Fruit fly (Drosophila melanogaster) whole organism, pupa: ENCODE data around the gene CG15141.

Source experiments
- CG10348 ChIP-seq: fragments of 200-800 bp; sonication (Bioruptor generic); IDR thresholded peaks from 2 replicates; pipeline ENCODE4 v1.3.6; 2022; ENCODE audit warnings: missing biosample characterization, missing genetic modification characterization
- CG12605 ChIP-seq: fragments of 200-800 bp; sonication (Bioruptor generic); IDR thresholded peaks from 2 replicates; pipeline ENCODE4 v1.3.6; 2022; ENCODE audit warnings: missing biosample characterization, missing genetic modification characterization
- CG13204 ChIP-seq: fragments of 200-800 bp; sonication (Bioruptor generic); optimal IDR thresholded peaks from 2 replicates; lab custom pipeline; 2018; ENCODE audit warnings: missing biosample characterization, mild to moderate bottlenecking, missing genetic modification characterization, moderate library complexity
- CG14655 ChIP-seq: fragments of 200-800 bp; sonication (Bioruptor generic); optimal IDR thresholded peaks from 3 replicates; lab custom pipeline; 2017; ENCODE audit warnings: mild to moderate bottlenecking, missing biosample characterization, missing genetic modification reagents, missing genetic modification characterization
- CG15710 ChIP-seq: fragments of 200-800 bp; sonication (Bioruptor generic); optimal IDR thresholded peaks from 2 replicates; lab custom pipeline; 2018; ENCODE audit warnings: missing biosample characterization, mild to moderate bottlenecking, missing genetic modification characterization, moderate library complexity
- CG17806 ChIP-seq: fragments of 200-800 bp; sonication (Bioruptor generic); optimal IDR thresholded peaks from 2 replicates; lab custom pipeline; 2018; ENCODE audit warnings: missing biosample characterization, mild to moderate bottlenecking, missing genetic modification characterization, moderate library complexity
- CG32121 ChIP-seq: fragments of 200-800 bp; sonication (Bioruptor generic); IDR thresholded peaks from 2 replicates; pipeline ENCODE4 v1.3.6; 2022; ENCODE audit warnings: missing biosample characterization, missing genetic modification characterization
- CG34367 ChIP-seq: fragments of 200-800 bp; sonication (Bioruptor generic); optimal IDR thresholded peaks from 2 replicates; lab custom pipeline; 2018; ENCODE audit warnings: missing biosample characterization, mild to moderate bottlenecking, missing genetic modification characterization
- CG4496 ChIP-seq: fragments of 200-800 bp; sonication (Bioruptor generic); IDR thresholded peaks from 3 replicates; pipeline ENCODE4 v1.3.6; 2022; ENCODE audit warnings: missing biosample characterization, missing genetic modification characterization
- CG8159 ChIP-seq: fragments of 200-800 bp; sonication (Bioruptor generic); optimal IDR thresholded peaks from 3 replicates; lab custom pipeline; 2018; ENCODE audit warnings: missing biosample characterization, mild to moderate bottlenecking, missing genetic modification characterization, moderate library complexity
- CG8301 ChIP-seq: fragments of 200-800 bp; sonication (Bioruptor generic); optimal IDR thresholded peaks from 2 replicates; lab custom pipeline; 2018; ENCODE audit warnings: missing biosample characterization, mild to moderate bottlenecking, missing genetic modification characterization
- CG9948 ChIP-seq: fragments of 200-800 bp; sonication (Bioruptor generic); optimal IDR thresholded peaks from 2 replicates; lab custom pipeline; 2018; ENCODE audit warnings: missing biosample characterization, mild to moderate bottlenecking, missing genetic modification characterization, moderate library complexity
- D1 ChIP-seq: fragments of 200-800 bp; sonication (Bioruptor generic); optimal IDR thresholded peaks from 2 replicates; lab custom pipeline; 2018; ENCODE audit warnings: missing biosample characterization, mild to moderate bottlenecking, missing genetic modification characterization, moderate library complexity
- EcR ChIP-seq: fragments of 200-800 bp; sonication (Bioruptor generic); optimal IDR thresholded peaks from 3 replicates; lab custom pipeline; 2019; ENCODE audit warnings: missing biosample characterization, missing genetic modification characterization, mild to moderate bottlenecking, moderate library complexity, missing genetic modification reagents
- Ets98B ChIP-seq: fragments of 200-800 bp; sonication (Bioruptor generic); IDR thresholded peaks from 2 replicates; pipeline ENCODE4 v1.3.6; 2022; ENCODE audit warnings: missing biosample characterization, missing genetic modification characterization
- Pif1A ChIP-seq: fragments of 200-800 bp; sonication (Bioruptor generic); optimal IDR thresholded peaks from 3 replicates; lab custom pipeline; 2016; ENCODE audit warnings: missing biosample characterization, missing genetic modification characterization
- Pif1B ChIP-seq: fragments of 200-800 bp; sonication (Bioruptor generic); optimal IDR thresholded peaks from 3 replicates; lab custom pipeline; 2016; ENCODE audit warnings: missing biosample characterization, missing genetic modification characterization
- Snoo ChIP-seq: fragments of 200-800 bp; sonication (Bioruptor generic); optimal IDR thresholded peaks from 3 replicates; lab custom pipeline; 2017; ENCODE audit warnings: missing biosample characterization, mild to moderate bottlenecking, missing genetic modification characterization, inconsistent platforms
- fd96Ca ChIP-seq: fragments of 200-800 bp; sonication (Bioruptor generic); IDR thresholded peaks from 3 replicates; pipeline ENCODE4 v1.3.6; 2022; ENCODE audit warnings: missing biosample characterization, missing genetic modification characterization
- gl ChIP-seq: fragments of 200-800 bp; sonication (Bioruptor generic); optimal IDR thresholded peaks from 2 replicates; lab custom pipeline; 2018; ENCODE audit warnings: missing biosample characterization, mild to moderate bottlenecking, missing genetic modification characterization
- rn ChIP-seq: fragments of 200-800 bp; sonication (Bioruptor generic); IDR thresholded peaks from 2 replicates; pipeline ENCODE4 v1.3.6; 2022; ENCODE audit warnings: missing biosample characterization, missing genetic modification characterization

The CG15141 gene

DNA sequence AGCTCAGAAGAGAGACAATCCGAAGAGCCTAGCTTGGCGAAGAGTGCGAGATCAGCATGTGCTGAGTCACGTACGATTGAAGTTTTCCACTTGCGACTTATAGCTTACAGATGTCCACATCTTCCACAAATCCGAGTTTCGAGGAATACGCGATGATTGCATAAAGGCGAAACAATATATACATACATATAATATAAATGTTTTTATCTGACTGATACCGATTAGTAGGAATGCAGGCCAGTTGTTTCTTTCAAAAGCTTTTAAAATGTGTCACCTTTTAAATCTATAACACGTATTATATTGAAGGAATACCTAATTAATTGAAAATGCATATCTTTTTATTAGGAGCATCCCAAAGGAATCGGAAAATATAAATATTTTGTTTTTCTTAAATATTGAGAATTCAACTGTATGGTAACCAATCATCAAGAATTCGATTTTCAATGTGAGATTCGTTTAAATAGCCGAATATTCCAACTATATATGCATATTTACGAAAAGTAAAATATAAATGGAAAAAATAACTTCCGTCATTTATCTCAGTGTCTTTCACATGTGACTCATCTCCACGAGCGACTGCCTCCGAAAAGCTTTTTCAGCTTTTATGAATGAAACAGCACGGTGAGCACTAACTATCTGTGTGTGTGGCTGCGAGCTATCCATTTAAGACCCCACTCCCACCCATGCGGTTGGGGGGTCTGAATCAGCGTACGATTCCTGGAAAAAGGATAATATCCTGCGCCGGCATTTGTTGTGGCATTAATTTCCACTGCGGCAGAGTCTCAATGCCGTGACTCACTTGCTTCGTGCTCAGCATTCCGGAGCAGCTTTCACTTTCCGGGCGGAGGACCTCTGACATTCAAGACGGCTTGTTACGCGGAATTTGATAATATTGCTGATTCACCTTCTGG lies 40.3 kb downstream of the CG15141 start:
- TF ChIP-seq CG14655 (GFP tag; lab: Kevin White, UChicago) (peak; percentile 69), CG9948 (tag; lab: Kevin White, UChicago) (peak; percentile 59), D1 (peak; percentile 52), Pif1A (peak; percentile 59), EcR (GFP tag; lab: Kevin White, UChicago) (no peak), Pif1B (peak; percentile 58), fd96Ca (no peak), Ets98B (GFP tag; lab: Robert Waterston, UW) (no peak; the same call in 1 of the 2 replicates), Snoo (tag; lab: Kevin White, UChicago) (peak; percentile 60), CG13204 (no peak), CG4496 (GFP tag; lab: Robert Waterston, UW) (peak; percentile 78), CG10348 (GFP tag; lab: Robert Waterston, UW) (no peak), CG17806 (tag; lab: Kevin White, UChicago) (peak; percentile 74), CG34367 (tag; lab: Kevin White, UChicago) (peak; percentile 36), rn (GFP tag; lab: Robert Waterston, UW) (no peak), CG12605 (GFP tag; lab: Robert Waterston, UW) (peak; percentile 13; the same call in 1 of the 2 replicates), CG32121 (GFP tag; lab: Robert Waterston, UW) (peak; percentile 73), CG8159 (tag; lab: Kevin White, UChicago) (peak; percentile 80), CG8301 (tag; lab: Kevin White, UChicago) (peak; percentile 64), CG15710 (tag; lab: Kevin White, UChicago) (peak; percentile 63), gl (tag; lab: Kevin White, UChicago) (peak; percentile 12)
- TF ChIP-seq, all 21 proteins: peak for 15

DNA sequence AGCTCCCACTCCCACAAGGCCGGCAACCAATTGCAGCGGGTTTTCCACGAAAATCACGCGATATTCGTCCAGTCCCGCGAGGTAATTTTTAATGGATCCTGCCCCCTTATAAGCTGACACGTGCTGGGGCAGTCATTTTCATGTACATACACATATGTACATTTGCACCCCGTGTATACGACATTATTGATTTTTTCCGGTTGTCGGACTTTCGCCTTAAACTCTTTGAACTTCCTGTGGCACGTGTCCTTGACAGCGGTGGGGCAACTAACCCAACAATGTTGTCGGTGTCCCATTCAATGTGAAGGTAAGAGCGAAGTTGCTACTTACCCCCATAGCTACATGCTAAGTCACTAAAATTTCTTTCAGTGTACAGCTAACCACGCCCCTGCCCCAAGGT lies 41.6 kb downstream of the CG15141 start:
- no peak for TF ChIP-seq CG14655 (GFP tag; lab: Kevin White, UChicago)
- TF ChIP-seq Pif1B, result no peak
- no peak for TF ChIP-seq CG12605 (GFP tag; lab: Robert Waterston, UW)
- no peak for TF ChIP-seq CG8159 (tag; lab: Kevin White, UChicago)
- TF ChIP-seq fd96Ca, result no peak
- TF ChIP-seq CG8301 (tag; lab: Kevin White, UChicago), result no peak
- TF ChIP-seq CG4496 (GFP tag; lab: Robert Waterston, UW), result no peak
- TF ChIP-seq, all 21 proteins: peak for 0

DNA sequence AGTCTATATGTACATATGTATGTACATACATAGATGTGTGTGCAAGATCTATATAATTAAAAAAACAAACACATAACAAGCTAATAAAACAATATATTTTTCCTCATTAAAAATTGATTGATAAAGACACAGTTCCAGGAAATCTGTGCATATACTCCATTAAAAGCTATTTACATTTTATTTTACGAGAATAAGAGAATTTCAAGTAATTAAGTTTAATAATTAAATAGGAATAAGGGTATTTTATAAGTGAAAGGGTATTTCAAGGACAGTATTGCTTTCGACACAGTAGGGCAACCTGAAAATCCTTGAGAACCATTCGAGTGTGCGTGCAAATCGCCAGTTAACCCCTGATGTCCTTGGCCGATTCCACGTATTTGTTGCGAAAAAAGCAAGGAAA lies 42.2 kb downstream of the CG15141 start, which contains the start of gene CG5050:
Gene CG5050 (plus strand): TSS at position 301 of the 400 bp plus-strand sequence.
- TF ChIP-seq CG15710 (tag; lab: Kevin White, UChicago), result no peak
- no peak for TF ChIP-seq CG17806 (tag; lab: Kevin White, UChicago)
- TF ChIP-seq CG8301 (tag; lab: Kevin White, UChicago), result no peak
- TF ChIP-seq Ets98B (GFP tag; lab: Robert Waterston, UW), result no peak

DNA sequence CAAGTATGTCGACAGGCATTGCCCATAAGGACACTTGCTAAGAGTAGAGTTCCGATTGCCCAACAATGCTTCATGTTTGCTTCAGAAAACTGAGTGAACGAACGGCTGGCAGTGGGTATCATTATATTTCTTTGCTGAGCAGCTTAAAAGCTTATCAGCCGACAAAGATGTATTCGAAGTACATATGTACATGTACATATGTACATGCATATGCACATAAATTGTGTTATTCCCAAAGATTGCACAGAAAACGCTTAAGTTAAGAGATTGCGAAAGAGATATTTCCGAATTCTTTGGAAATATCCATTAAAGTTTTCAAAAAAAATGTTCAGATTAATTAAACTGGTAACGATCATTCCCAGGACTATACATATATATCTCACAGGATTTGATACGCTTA lies 45.4 kb downstream of the CG15141 start, which contains the start of gene SPH93:
Gene SPH93 (minus strand): TSS at position 101 of the 400 bp plus-strand sequence.
- TF ChIP-seq CG13204 (no peak), rn (GFP tag; lab: Robert Waterston, UW) (no peak), Pif1A (no peak), CG4496 (GFP tag; lab: Robert Waterston, UW) (no peak), CG17806 (tag; lab: Kevin White, UChicago) (no peak), CG32121 (GFP tag; lab: Robert Waterston, UW) (no peak)

DNA sequence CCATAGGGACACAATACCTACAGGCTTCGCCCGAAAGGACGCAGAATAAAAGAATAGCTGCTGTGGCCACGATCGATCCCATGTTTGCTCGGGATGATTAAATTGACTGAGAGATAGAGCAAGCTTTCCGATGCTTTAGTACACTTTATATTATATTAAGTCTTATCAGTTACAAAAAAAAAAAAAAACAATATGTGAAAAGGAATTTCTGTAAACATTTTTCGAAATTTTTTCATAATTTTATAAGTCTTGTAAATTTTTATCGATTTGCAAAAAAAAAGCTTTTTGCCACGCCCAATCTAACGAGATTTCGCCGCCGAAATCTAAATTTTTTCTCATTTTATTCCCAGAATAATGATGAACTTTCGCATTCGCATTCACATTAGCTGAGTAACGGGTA lies 47.5 kb downstream of the CG15141 start, which contains the start of gene CG18563:
Gene CG18563 (minus strand): TSS at position 101 of the 400 bp plus-strand sequence.
- TF ChIP-seq Pif1B, result no peak
- no peak for TF ChIP-seq CG12605 (GFP tag; lab: Robert Waterston, UW)
